Worm (Caenorhabditis elegans) whole organism, L4 larva: ENCODE data around the gene srbc-71.

Experiments used
- D1046.2 ChIP-seq: fragments of 200-800 bp; sonication (Bioruptor generic); IDR thresholded peaks from 2 replicates; pipeline ENCODE4 v1.3.6; 2022; ENCODE audit warnings: missing genetic modification characterization, missing compliant biosample characterization
- F10B5.3 ChIP-seq: sonication (generic microtip); optimal IDR thresholded peaks from 2 replicates; lab custom pipeline; 2016; ENCODE audit warnings: mild to moderate bottlenecking, missing genetic modification characterization, missing compliant biosample characterization
- F26F4.8 ChIP-seq: fragments of 200-800 bp; sonication (Bioruptor generic); conservative IDR thresholded peaks from 2 replicates; pipeline ENCODE4 v1.3.6; 2022; ENCODE audit warnings: missing genetic modification characterization, missing compliant biosample characterization
- F49E8.2 ChIP-seq: sonication (generic microtip); optimal IDR thresholded peaks from 2 replicates; lab custom pipeline; 2016; ENCODE audit warnings: missing compliant biosample characterization, mild to moderate bottlenecking, missing genetic modification characterization, borderline replicate concordance
- T20F7.1 ChIP-seq: fragments of 200-800 bp; sonication (Bioruptor generic); optimal IDR thresholded peaks from 2 replicates; lab custom pipeline; 2018; ENCODE audit warnings: mild to moderate bottlenecking, missing genetic modification characterization, missing compliant biosample characterization
- Y105C5A.15 ChIP-seq: fragments of 200-800 bp; sonication (Bioruptor generic); IDR thresholded peaks from 2 replicates; pipeline ENCODE4 v1.3.6; 2022; ENCODE audit warnings: missing genetic modification characterization, missing compliant biosample characterization
- Y48G9A.11 ChIP-seq: fragments of 200-800 bp; sonication (Bioruptor generic); IDR thresholded peaks from 2 replicates; pipeline ENCODE4 v1.3.6; 2022; ENCODE audit warnings: missing genetic modification reagents, missing genetic modification characterization, missing compliant biosample characterization
- Y5F2A.4 ChIP-seq: fragments of 200-800 bp; sonication (Bioruptor generic); optimal IDR thresholded peaks from 2 replicates; lab custom pipeline; 2018; ENCODE audit warnings: mild to moderate bottlenecking, missing genetic modification characterization, missing compliant biosample characterization
- aly-2 ChIP-seq: sonication (generic microtip); optimal IDR thresholded peaks from 2 replicates; lab custom pipeline; 2018; ENCODE audit warnings: missing biosample characterization, missing genetic modification characterization
- ama-1 ChIP-seq: fragments of 150-350 bp; optimal IDR thresholded peaks from 2 replicates; lab custom pipeline; 2014; ENCODE audit warnings: inconsistent platforms, mixed read lengths
- arid-1 ChIP-seq: fragments of 200-800 bp; sonication (Bioruptor generic); conservative IDR thresholded peaks from 2 replicates; pipeline ENCODE4 v1.3.6; 2022; ENCODE audit warnings: missing genetic modification reagents, missing genetic modification characterization, missing compliant biosample characterization
- ceh-20 ChIP-seq: fragments of 200-800 bp; sonication (Bioruptor generic); IDR thresholded peaks from 2 replicates; pipeline ENCODE4 v1.3.6; 2022; ENCODE audit warnings: missing genetic modification reagents, missing genetic modification characterization, missing compliant biosample characterization
- ceh-44 ChIP-seq: fragments of 200-800 bp; sonication (Bioruptor generic); IDR thresholded peaks from 2 replicates; pipeline ENCODE4 v1.3.6; 2022; ENCODE audit warnings: missing genetic modification reagents, missing genetic modification characterization, missing compliant biosample characterization
- ceh-82 ChIP-seq: sonication (generic microtip); optimal IDR thresholded peaks from 2 replicates; lab custom pipeline; 2017; ENCODE audit warnings: missing biosample characterization, missing genetic modification characterization
- ces-1 ChIP-seq: fragments of 150-350 bp; sonication (generic microtip); optimal IDR thresholded peaks from 4 replicates; lab custom pipeline; 2014; ENCODE audit warnings: missing biosample characterization, missing genetic modification reagents, missing genetic modification characterization
- ctbp-1 ChIP-seq: fragments of 200-800 bp; sonication (Bioruptor generic); IDR thresholded peaks from 2 replicates; pipeline ENCODE4 v1.3.6; 2022; ENCODE audit warnings: missing genetic modification reagents, missing genetic modification characterization, missing compliant biosample characterization
- daf-12 ChIP-seq: fragments of 150-350 bp; optimal IDR thresholded peaks from 2 replicates; lab custom pipeline; 2014; ENCODE audit warnings: missing biosample characterization, missing genetic modification reagents, missing genetic modification characterization
- daf-16 ChIP-seq, 3 experiments: sonication (generic microtip); optimal IDR thresholded peaks; 2 replicates each; lab custom pipeline; 2016 to 2017; ENCODE audit warnings: missing genetic modification characterization in 3 of 3, missing genetic modification reagents in 3 of 3, mild to moderate bottlenecking in 2 of 3, missing compliant biosample characterization in 2 of 3, missing biosample characterization in 1 of 3, moderate library complexity in 1 of 3
- daf-19 ChIP-seq: fragments of 200-800 bp; sonication (Bioruptor generic); conservative IDR thresholded peaks from 2 replicates; pipeline ENCODE4 v1.3.6; 2022; ENCODE audit warnings: missing genetic modification characterization, missing compliant biosample characterization
- daf-8 ChIP-seq: fragments of 200-800 bp; sonication (Bioruptor generic); IDR thresholded peaks from 2 replicates; pipeline ENCODE4 v1.3.6; 2022; ENCODE audit warnings: missing genetic modification characterization, missing compliant biosample characterization
- dmd-9 ChIP-seq: fragments of 200-800 bp; sonication (Bioruptor generic); IDR thresholded peaks from 2 replicates; pipeline ENCODE4 v1.3.6; 2022; ENCODE audit warnings: missing genetic modification reagents, missing genetic modification characterization, missing compliant biosample characterization
- dpl-1 ChIP-seq: fragments of 150-350 bp; optimal IDR thresholded peaks from 2 replicates; lab custom pipeline; 2014; ENCODE audit warnings: missing biosample characterization, missing genetic modification reagents, missing genetic modification characterization
- dve-1 ChIP-seq: sonication (generic microtip); optimal IDR thresholded peaks from 2 replicates; lab custom pipeline; 2017; ENCODE audit warnings: antibody characterized with exemption, mild to moderate bottlenecking, missing genetic modification characterization, missing compliant biosample characterization; ENCODE audit not compliant: insufficient read depth
- fkh-10 ChIP-seq: fragments of 150-350 bp; optimal IDR thresholded peaks from 2 replicates; lab custom pipeline; 2014; ENCODE audit warnings: missing biosample characterization, missing genetic modification reagents, missing genetic modification characterization
- hif-1 ChIP-seq, 2 experiments: sonication (generic microtip); optimal IDR thresholded peaks; 2 replicates each; lab custom pipeline; 2016 to 2017; ENCODE audit warnings: missing compliant biosample characterization in 2 of 2, missing genetic modification characterization in 2 of 2, missing genetic modification reagents in 2 of 2, missing genotype in 2 of 2, mild to moderate bottlenecking in 1 of 2
- hlh-30 ChIP-seq: sonication (generic microtip); optimal IDR thresholded peaks from 2 replicates; lab custom pipeline; 2017; ENCODE audit warnings: antibody characterized with exemption, mild to moderate bottlenecking, missing genetic modification characterization, missing compliant biosample characterization; ENCODE audit not compliant: insufficient read depth
- jun-1 ChIP-seq: fragments of 150-350 bp; optimal IDR thresholded peaks from 2 replicates; lab custom pipeline; 2014; ENCODE audit warnings: missing biosample characterization, missing genetic modification reagents, missing genetic modification characterization
- lin-15B ChIP-seq: fragments of 150-350 bp; sonication (generic microtip); optimal IDR thresholded peaks from 3 replicates; lab custom pipeline; 2014; ENCODE audit warnings: missing biosample characterization, missing genetic modification characterization
- lin-29 ChIP-seq: fragments of 200-800 bp; sonication (Bioruptor generic); IDR thresholded peaks from 2 replicates; pipeline ENCODE4 v1.3.6; 2022; ENCODE audit warnings: missing genetic modification reagents, missing genetic modification characterization, missing compliant biosample characterization
- lin-38 ChIP-seq: fragments of 200-800 bp; sonication (Bioruptor generic); IDR thresholded peaks from 2 replicates; pipeline ENCODE4 v1.3.6; 2022; ENCODE audit warnings: missing genetic modification reagents, missing genetic modification characterization, missing compliant biosample characterization
- lsy-2 ChIP-seq, 2 experiments: fragments of 150-350 bp in 1 of 2; sonication (generic microtip) in 1 of 2; optimal IDR thresholded peaks; 2 replicates each; lab custom pipeline; 2014 to 2017; ENCODE audit warnings: missing biosample characterization in 2 of 2, missing genetic modification characterization in 2 of 2
- madf-5 ChIP-seq, 2 experiments: fragments of 200-800 bp; sonication (Bioruptor generic); IDR thresholded peaks; 2 replicates each; pipeline ENCODE4 v1.3.6; 2022; ENCODE audit warnings: missing compliant biosample characterization in 2 of 2, missing genetic modification characterization in 2 of 2
- madf-9 ChIP-seq: fragments of 200-800 bp; sonication (Bioruptor generic); conservative IDR thresholded peaks from 2 replicates; pipeline ENCODE4 v1.3.6; 2022; ENCODE audit warnings: missing genetic modification reagents, missing genetic modification characterization, missing compliant biosample characterization
- mdl-1 ChIP-seq, 2 experiments: fragments of 150-350 bp in 1 of 2; sonication (generic microtip) in 1 of 2; optimal IDR thresholded peaks; 2 replicates each; lab custom pipeline; 2014 to 2017; ENCODE audit warnings: missing biosample characterization in 2 of 2, missing genetic modification characterization in 2 of 2
- mep-1 ChIP-seq: fragments of 150-350 bp; sonication (generic microtip); optimal IDR thresholded peaks from 3 replicates; lab custom pipeline; 2014; ENCODE audit warnings: missing biosample characterization, missing genetic modification characterization
- mxl-3 ChIP-seq: fragments of 200-800 bp; sonication (Bioruptor generic); optimal IDR thresholded peaks from 2 replicates; lab custom pipeline; 2018; ENCODE audit warnings: mild to moderate bottlenecking, missing genetic modification characterization, missing compliant biosample characterization
- nhr-10 ChIP-seq: fragments of 150-350 bp; optimal IDR thresholded peaks from 2 replicates; lab custom pipeline; 2014; ENCODE audit warnings: missing biosample characterization, missing genetic modification characterization
- nhr-25 ChIP-seq: sonication (generic microtip); optimal IDR thresholded peaks from 2 replicates; lab custom pipeline; 2017; ENCODE audit warnings: missing genetic modification characterization, mild to moderate bottlenecking, missing compliant biosample characterization, antibody characterized with exemption, moderate library complexity, borderline replicate concordance; ENCODE audit not compliant: insufficient read depth
- nhr-28 ChIP-seq: fragments of 150-350 bp; optimal IDR thresholded peaks from 2 replicates; lab custom pipeline; 2014; ENCODE audit warnings: missing biosample characterization, missing genetic modification characterization
- nhr-48 ChIP-seq: sonication (generic microtip); optimal IDR thresholded peaks from 2 replicates; lab custom pipeline; 2016; ENCODE audit warnings: mild to moderate bottlenecking, missing genetic modification characterization, missing compliant biosample characterization
- nhr-6 ChIP-seq: fragments of 150-350 bp; optimal IDR thresholded peaks from 2 replicates; lab custom pipeline; 2014; ENCODE audit warnings: missing biosample characterization, missing genetic modification characterization
- nhr-76 ChIP-seq: fragments of 150-350 bp; optimal IDR thresholded peaks from 2 replicates; lab custom pipeline; 2014; ENCODE audit warnings: missing biosample characterization, missing genetic modification characterization
- set-16 ChIP-seq: fragments of 200-800 bp; sonication (Bioruptor generic); IDR thresholded peaks from 2 replicates; pipeline ENCODE4 v1.3.6; 2022; ENCODE audit warnings: missing genetic modification reagents, missing genetic modification characterization, missing compliant biosample characterization
- snpc-1.2 ChIP-seq: fragments of 200-800 bp; sonication (Bioruptor generic); IDR thresholded peaks from 2 replicates; pipeline ENCODE4 v1.3.6; 2022; ENCODE audit warnings: missing genetic modification reagents, missing genetic modification characterization, missing compliant biosample characterization
- tag-97 ChIP-seq: fragments of 200-800 bp; sonication (Bioruptor generic); IDR thresholded peaks from 2 replicates; pipeline ENCODE4 v1.3.6; 2022; ENCODE audit warnings: missing genetic modification characterization, missing compliant biosample characterization
- unc-130 ChIP-seq: sonication (generic microtip); optimal IDR thresholded peaks from 2 replicates; lab custom pipeline; 2016; ENCODE audit warnings: missing genetic modification reagents, missing genetic modification characterization, missing compliant biosample characterization
- unc-62 ChIP-seq, 3 experiments: fragments of 150-350 bp in 1 of 3; sonication (generic microtip); optimal IDR thresholded peaks in 2 of 3; peaks in 1 of 3; 1 replicate in 1 of 3; 2 replicates in 2 of 3; lab custom pipeline; 2014 to 2017; ENCODE audit warnings: missing biosample characterization in 3 of 3, missing genetic modification characterization in 3 of 3, missing genetic modification reagents in 3 of 3, missing genotype in 1 of 3
- zag-1 ChIP-seq: fragments of 150-350 bp; optimal IDR thresholded peaks from 2 replicates; lab custom pipeline; 2014; ENCODE audit warnings: missing biosample characterization, missing genetic modification characterization
- zip-2 ChIP-seq: fragments of 150-350 bp; optimal IDR thresholded peaks from 2 replicates; lab custom pipeline; 2014; ENCODE audit warnings: missing biosample characterization, missing genetic modification characterization
- ztf-7 ChIP-seq: fragments of 150-350 bp; optimal IDR thresholded peaks from 2 replicates; lab custom pipeline; 2014; ENCODE audit warnings: missing biosample characterization, missing genetic modification characterization

Gene srbc-71

ce11 chrIV:4215349-4215748 is 10.4 kb downstream of the srbc-71 start (continued):
- TF ChIP-seq madf-5 (GFP tag; IDR thresholded peaks at IDR 0.05; lab: Robert Waterston, UW) (no peak), fkh-10 (GFP tag; lab: Kevin White, UChicago) (peak; percentile 28), ceh-44 (no peak), F10B5.3 (tag; lab: Kevin White, UChicago) (no peak), lsy-2 (tag; optimal IDR thresholded peaks at IDR 0.05; lab: Kevin White, UChicago) (peak; percentile 47 to 78), ctbp-1 (GFP tag; lab: Robert Waterston, UW) (no peak), ces-1 (GFP tag; lab: Kevin White, UChicago) (no peak), nhr-6 (tag; lab: Kevin White, UChicago) (peak; percentile 39), unc-130 (no peak), mdl-1 (tag; optimal IDR thresholded peaks at IDR 0.05; lab: Kevin White, UChicago) (peak; percentile 19 to 90), zag-1 (tag; lab: Kevin White, UChicago) (no peak), lin-38 (GFP tag; lab: Robert Waterston, UW) (0 out of 2 replicates have a peak, but pooled peaks have one; percentile 33), set-16 (no peak), ceh-82 (tag; lab: Kevin White, UChicago) (no peak), snpc-1.2 (GFP tag; lab: Robert Waterston, UW) (no peak), unc-62 (GFP tag; optimal IDR thresholded peaks at IDR 0.05 in 1 of 2; lab: Kevin White, UChicago) (peak in 1 of 2 experiments; percentile 96), unc-62 (tag; optimal IDR thresholded peaks at IDR 0.05; lab: Kevin White, UChicago) (no peak), Y105C5A.15 (GFP tag; lab: Robert Waterston, UW) (no peak), daf-19 (no peak), lin-29 (no peak), mxl-3 (GFP tag; lab: Kevin White, UChicago) (peak; percentile 85), F26F4.8 (GFP tag; lab: Robert Waterston, UW) (no peak), arid-1 (GFP tag; lab: Robert Waterston, UW) (no peak), Y48G9A.11 (GFP tag; lab: Robert Waterston, UW) (no peak), dpl-1 (GFP tag; lab: Kevin White, UChicago) (peak; percentile 36), ztf-7 (tag; lab: Kevin White, UChicago) (no peak), daf-16 (GFP tag; optimal IDR thresholded peaks at IDR 0.05; lab: Kevin White, UChicago) (no peak), daf-16 (tag; optimal IDR thresholded peaks at IDR 0.05; lab: Kevin White, UChicago) (peak; percentile 88), Y5F2A.4 (GFP tag; lab: Kevin White, UChicago) (no peak), dve-1 (tag; lab: Kevin White, UChicago) (peak; percentile 82), daf-12 (tag; lab: Kevin White, UChicago) (no peak), aly-2 (tag; lab: Kevin White, UChicago) (no peak), hlh-30 (peak; percentile 91), mep-1 (peak; percentile 80), dmd-9 (GFP tag; lab: Robert Waterston, UW) (no peak), nhr-28 (tag; lab: Kevin White, UChicago) (peak; percentile 90), nhr-10 (tag; lab: Kevin White, UChicago) (peak; percentile 60), tag-97 (GFP tag; lab: Robert Waterston, UW) (0 out of 2 replicates have a peak, but pooled peaks have one; percentile 44), nhr-48 (tag; lab: Kevin White, UChicago) (peak; percentile 37), F49E8.2 (tag; lab: Kevin White, UChicago) (no peak), madf-9 (GFP tag; lab: Robert Waterston, UW) (no peak), ceh-20 (GFP tag; lab: Robert Waterston, UW) (no peak), nhr-25 (tag; lab: Kevin White, UChicago) (no peak), lin-15B (no peak), ama-1 (lab: Kevin White, UChicago) (no peak), daf-8 (no peak), D1046.2 (GFP tag; lab: Robert Waterston, UW) (no peak), hif-1 (tag; optimal IDR thresholded peaks at IDR 0.05; lab: Kevin White, UChicago) (peak in 1 of 2 experiments; percentile 57), zip-2 (tag; lab: Kevin White, UChicago) (no peak), nhr-76 (tag; lab: Kevin White, UChicago) (no peak), T20F7.1 (GFP tag; lab: Kevin White, UChicago) (no peak), jun-1 (tag; lab: Kevin White, UChicago) (no peak)
